Fruit fly (Drosophila melanogaster) S2 (cell line): ENCODE data around the gene PIG-U.

Experiments
- CG8478 ChIP-seq: fragments of >200 bp; optimal IDR thresholded peaks from 2 replicates; lab custom pipeline; 2018
- CTCF ChIP-seq, 2 experiments: fragments of >200 bp; optimal IDR thresholded peaks; 2 replicates each; lab custom pipeline; 2018

Gene PIG-U

dm6 chr2L:8514748-8515147, at the start of gene PIG-U, which contains the start of gene CG13097:
TSS of gene PIG-U (plus strand) at chr2L:8515096.
TSS of gene CG13097 (minus strand) at chr2L:8514868.
- TF ChIP-seq CG8478 (lab: Kevin White, UChicago): no peak
- no peak for TF ChIP-seq CTCF (optimal IDR thresholded peaks at IDR 0.05; lab: Kevin White, UChicago)

- TF ChIP-seq CTCF (optimal IDR thresholded peaks at IDR 0.05; lab: Kevin White, UChicago): no peak
- no peak for TF ChIP-seq CG8478 (lab: Kevin White, UChicago)
Measured at dm6 chr2L:8466643-8467042, 48.3 kb upstream of the PIG-U start, which contains the start of gene dachs. TSS of gene dachs (plus strand) at chr2L:8466817.

- TF ChIP-seq CTCF (optimal IDR thresholded peaks at IDR 0.05; lab: Kevin White, UChicago) (no peak), CG8478 (lab: Kevin White, UChicago) (no peak)
Measured at dm6 chr2L:8468929-8469681, 45.8 kb upstream of the PIG-U start.

DNA sequence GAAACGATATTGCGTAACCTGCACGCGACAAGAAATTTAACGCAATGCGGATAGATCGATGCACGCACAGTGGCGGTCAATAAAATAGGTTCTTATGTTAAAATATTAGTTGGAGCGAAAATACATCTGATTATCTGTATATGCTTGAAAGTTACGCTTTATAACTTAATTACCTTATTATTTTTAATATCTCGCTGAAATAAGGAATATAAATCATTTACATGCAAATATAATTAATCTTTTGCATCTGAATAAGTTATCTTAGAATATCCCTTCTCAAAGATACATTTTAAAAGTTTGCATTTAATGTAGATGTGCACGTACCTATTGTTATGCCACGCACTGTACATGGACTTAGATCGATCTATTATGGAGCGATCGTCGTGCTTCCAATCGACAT, 43.2 kb upstream of the PIG-U start:
- no peak for TF ChIP-seq CG8478 (lab: Kevin White, UChicago)
- no peak for TF ChIP-seq CTCF (optimal IDR thresholded peaks at IDR 0.05; lab: Kevin White, UChicago)

- TF ChIP-seq CG8478 (lab: Kevin White, UChicago) (no peak), CTCF (optimal IDR thresholded peaks at IDR 0.05; lab: Kevin White, UChicago) (no peak)
Measured at dm6 chr2L:8473448-8473847, 41.4 kb upstream of the PIG-U start.

DNA sequence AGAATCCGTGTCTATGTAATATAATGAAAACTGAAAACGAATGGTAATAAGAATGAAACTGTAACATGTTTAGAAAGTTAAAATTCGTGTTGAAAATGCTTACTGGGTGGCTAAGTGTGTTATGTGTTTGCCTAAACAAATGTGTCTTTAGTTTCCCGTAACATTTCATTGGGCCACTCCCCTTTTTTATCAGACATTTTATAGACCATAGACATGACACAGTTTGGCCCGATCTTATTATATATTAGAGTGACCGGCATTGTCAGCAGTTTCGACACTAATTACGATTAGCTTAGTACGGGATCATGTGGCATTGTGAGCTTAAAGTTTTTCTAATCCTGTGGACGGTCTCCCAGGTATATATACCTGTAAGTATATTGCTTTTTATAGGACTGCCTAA, 37.8 kb upstream of the PIG-U start, which contains the start of gene CheA29a:
Gene CheA29a (plus strand): TSS at position 301 of the 400 bp plus-strand sequence.
- no peak for TF ChIP-seq CG8478 (lab: Kevin White, UChicago)
- TF ChIP-seq CTCF (optimal IDR thresholded peaks at IDR 0.05; lab: Kevin White, UChicago): no peak

DNA sequence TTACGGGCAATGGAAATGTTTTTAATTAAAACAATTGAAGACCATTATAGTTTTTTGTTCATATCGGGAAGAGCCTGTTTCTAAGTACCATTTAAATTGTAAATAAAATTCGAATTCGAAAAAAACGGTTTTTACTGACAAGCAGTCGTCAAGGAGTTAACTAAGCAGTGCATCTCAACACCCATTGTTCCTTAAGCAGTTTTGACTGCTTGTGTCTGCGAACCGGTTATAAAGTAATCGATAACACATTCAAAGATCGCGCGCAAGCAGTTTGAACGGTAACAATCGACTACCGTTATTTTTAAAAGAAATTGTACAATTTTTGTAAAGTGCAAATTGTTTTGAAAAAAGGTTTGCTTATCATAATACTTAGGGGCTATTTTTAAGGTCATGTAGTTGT, 36.9 kb upstream of the PIG-U start:
- no peak for TF ChIP-seq CG8478 (lab: Kevin White, UChicago)
- peak in 1 of 2 experiments; percentile 64 for TF ChIP-seq CTCF (optimal IDR thresholded peaks at IDR 0.05; lab: Kevin White, UChicago)

dm6 chr2L:8478379-8478778, 36.5 kb upstream of the PIG-U start:
- TF ChIP-seq CG8478 (lab: Kevin White, UChicago) (no peak), CTCF (optimal IDR thresholded peaks at IDR 0.05; lab: Kevin White, UChicago) (no peak)

dm6 chr2L:8478911-8479706, 35.8 kb upstream of the PIG-U start:
- no peak for TF ChIP-seq CG8478 (lab: Kevin White, UChicago)
- no peak for TF ChIP-seq CTCF (optimal IDR thresholded peaks at IDR 0.05; lab: Kevin White, UChicago)

DNA sequence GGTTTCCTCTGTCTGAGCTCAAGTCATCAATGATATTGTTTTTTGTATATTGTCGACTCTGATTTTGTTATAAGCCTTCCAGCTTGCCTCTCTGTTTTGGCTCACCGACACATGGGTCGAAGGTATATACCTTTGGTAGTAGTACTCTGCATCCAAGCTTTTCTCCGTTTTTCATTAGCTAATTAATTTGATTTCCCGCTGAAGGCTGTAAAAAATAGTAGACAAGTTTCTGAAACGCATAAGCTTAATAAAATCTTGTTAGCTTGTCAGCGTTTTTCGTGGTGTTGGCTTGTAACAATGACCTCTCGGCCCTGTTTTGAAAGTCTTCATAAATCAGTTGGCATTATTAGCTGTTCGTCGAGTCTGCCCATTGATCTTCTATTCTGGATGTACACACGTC, 34.1 kb upstream of the PIG-U start:
- TF ChIP-seq CG8478 (lab: Kevin White, UChicago) (no peak), CTCF (optimal IDR thresholded peaks at IDR 0.05; lab: Kevin White, UChicago) (no peak)

DNA sequence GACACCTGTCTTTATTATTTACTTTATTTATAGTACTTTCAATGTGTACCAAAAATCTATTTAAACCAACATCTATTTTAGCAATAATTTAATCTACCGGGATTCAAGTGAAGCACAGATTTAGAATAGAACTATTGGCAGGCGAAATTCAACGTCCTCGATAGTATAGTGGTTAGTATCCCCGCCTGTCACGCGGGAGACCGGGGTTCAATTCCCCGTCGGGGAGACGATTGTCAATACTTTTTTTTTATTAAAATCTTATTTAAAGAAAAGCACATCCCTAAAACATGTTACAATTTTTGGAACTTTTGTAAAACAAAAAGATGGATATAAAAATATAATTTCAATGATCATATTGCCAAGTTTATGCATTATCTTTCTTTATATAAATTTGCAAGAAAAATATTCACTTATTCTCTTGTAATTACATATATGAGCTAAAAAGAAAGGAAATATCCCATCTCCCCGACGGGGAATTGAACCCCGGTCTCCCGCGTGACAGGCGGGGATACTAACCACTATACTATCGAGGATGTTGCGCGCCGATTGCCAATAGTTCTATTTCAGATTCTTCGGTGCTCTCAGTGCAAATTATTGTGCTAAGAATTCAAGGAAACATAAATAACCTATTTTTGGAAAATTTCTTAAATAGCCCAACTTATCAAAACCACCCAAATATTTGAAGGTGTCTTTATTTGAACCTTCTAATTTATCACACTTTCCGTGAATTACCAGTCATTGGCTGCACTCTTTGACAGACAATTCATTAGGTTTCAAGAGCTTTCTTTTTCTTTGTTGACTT, 33.1 kb upstream of the PIG-U start, which contains the start of gene CG43796:
Gene CG43796 (plus strand): TSS at position 752 of the 802 bp plus-strand sequence.
- TF ChIP-seq CG8478 (lab: Kevin White, UChicago): no peak
- no peak for TF ChIP-seq CTCF (optimal IDR thresholded peaks at IDR 0.05; lab: Kevin White, UChicago)

DNA sequence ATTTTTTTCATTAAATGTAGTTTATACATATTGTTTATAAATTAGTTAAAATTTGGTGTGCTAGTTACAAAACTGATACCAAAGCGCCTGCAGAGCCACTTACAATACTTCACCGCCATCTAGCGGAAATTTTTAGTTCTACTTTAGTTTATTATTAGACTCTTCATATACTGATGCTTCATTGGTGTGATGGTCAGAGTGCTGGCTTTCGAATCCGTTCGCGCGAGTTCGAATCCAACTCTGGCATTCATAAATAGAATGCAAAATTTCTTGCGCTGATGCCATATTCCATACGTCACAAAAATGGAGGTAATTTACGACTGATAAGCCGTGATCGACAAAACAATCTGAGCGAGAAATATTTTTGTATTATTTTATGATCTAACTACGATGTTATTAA, 29.3 kb upstream of the PIG-U start:
- TF ChIP-seq CG8478 (lab: Kevin White, UChicago): no peak
- peak; percentile 71 to 86 for TF ChIP-seq CTCF (optimal IDR thresholded peaks at IDR 0.05; lab: Kevin White, UChicago)

- TF ChIP-seq CG8478 (lab: Kevin White, UChicago): no peak
- TF ChIP-seq CTCF (optimal IDR thresholded peaks at IDR 0.05; lab: Kevin White, UChicago): peak in 1 of 2 experiments; percentile 10
Measured at dm6 chr2L:8488735-8489134, 26.2 kb upstream of the PIG-U start, which contains the start of gene CG13088. TSS of gene CG13088 (plus strand) at chr2L:8488981.

DNA sequence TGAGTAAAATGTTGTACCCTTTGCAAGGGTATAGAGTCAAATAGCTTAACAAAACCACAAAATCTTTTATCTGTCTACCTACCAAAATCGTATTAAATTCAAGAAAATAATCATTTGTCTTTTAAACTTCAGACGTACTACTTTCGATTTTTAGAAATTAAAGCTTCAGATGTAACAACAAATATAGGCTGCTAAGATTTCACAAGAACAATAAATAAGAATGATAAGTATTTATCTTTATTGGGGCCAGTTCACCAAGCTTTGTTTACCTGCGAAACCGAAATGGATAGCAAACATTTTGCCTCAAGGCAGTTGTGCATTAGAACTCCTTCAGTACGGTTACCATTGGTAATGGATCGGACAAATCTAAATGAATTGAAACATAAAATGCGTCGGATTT, 24.5 kb upstream of the PIG-U start, which contains the start of gene CG43400:
Gene CG43400 (plus strand): TSS at position 301 of the 400 bp plus-strand sequence.
- TF ChIP-seq CG8478 (lab: Kevin White, UChicago): no peak
